Fruit fly (Drosophila melanogaster) whole organism, wandering third instar larva: Measurements from ENCODE around the gene CG3842.
A peak's percentile ranks its signal among the peaks of the same experiment; 100 is the strongest.

Source experiments
- Abd-B ChIP-seq: fragments of >200 bp; optimal IDR thresholded peaks from 2 replicates; lab custom pipeline; 2017; ENCODE audit warnings: missing biosample characterization, missing genetic modification characterization
- CG32264 ChIP-seq: fragments of 200-800 bp; sonication (Bioruptor generic); optimal IDR thresholded peaks from 2 replicates; lab custom pipeline; 2016; ENCODE audit warnings: missing biosample characterization, missing genetic modification characterization
- CG9705 ChIP-seq: fragments of 200-800 bp; sonication (Bioruptor generic); optimal IDR thresholded peaks from 2 replicates; lab custom pipeline; 2018; ENCODE audit warnings: missing biosample characterization, mild to moderate bottlenecking, missing genetic modification characterization
- CrebA ChIP-seq: fragments of 200-800 bp; sonication (Bioruptor generic); optimal IDR thresholded peaks from 2 replicates; lab custom pipeline; 2016; ENCODE audit warnings: missing biosample characterization, mild to moderate bottlenecking, missing genetic modification characterization, borderline replicate concordance
- Dfd ChIP-seq: fragments of >200 bp; optimal IDR thresholded peaks from 2 replicates; lab custom pipeline; 2017; ENCODE audit warnings: missing biosample characterization, missing genetic modification characterization
- Dif ChIP-seq: fragments of 200-275, 200-300 bp; sonication (Bioruptor generic); optimal IDR thresholded peaks from 2 replicates; lab custom pipeline; 2018; ENCODE audit warnings: missing biosample characterization, missing genetic modification characterization; ENCODE audit not compliant: partially characterized antibody
- GATAd ChIP-seq: sonication (Bioruptor generic); optimal IDR thresholded peaks from 2 replicates; lab custom pipeline; 2016; ENCODE audit warnings: missing biosample characterization, missing genetic modification characterization
- HLH106 ChIP-seq: fragments of 200-800 bp; optimal IDR thresholded peaks from 3 replicates; lab custom pipeline; 2019; ENCODE audit warnings: missing biosample characterization, mild to moderate bottlenecking, missing genetic modification characterization, moderate library complexity
- Hnf4 ChIP-seq: fragments of 200-800 bp; sonication (Bioruptor generic); optimal IDR thresholded peaks from 2 replicates; lab custom pipeline; 2016; ENCODE audit warnings: missing biosample characterization, mild to moderate bottlenecking, missing genetic modification characterization
- Hr78 ChIP-seq: fragments of >200 bp; optimal IDR thresholded peaks from 2 replicates; lab custom pipeline; 2017; ENCODE audit warnings: missing biosample characterization, missing genetic modification characterization
- Hr83 ChIP-seq: fragments of 200-300 bp; sonication (Bioruptor generic); optimal IDR thresholded peaks from 2 replicates; lab custom pipeline; 2016; ENCODE audit warnings: missing biosample characterization, mild to moderate bottlenecking, missing genetic modification characterization, moderate library complexity; ENCODE audit not compliant: poor library complexity, severe bottlenecking
- Jra ChIP-seq: sonication (Bioruptor generic); optimal IDR thresholded peaks from 2 replicates; lab custom pipeline; 2016; ENCODE audit warnings: missing biosample characterization, missing genetic modification characterization
- Mio ChIP-seq: sonication (Bioruptor generic); optimal IDR thresholded peaks from 2 replicates; lab custom pipeline; 2016; ENCODE audit warnings: missing biosample characterization, missing genetic modification characterization
- Myc ChIP-seq: fragments of >200 bp; optimal IDR thresholded peaks from 2 replicates; lab custom pipeline; 2017
- N ChIP-seq: fragments of >200 bp; optimal IDR thresholded peaks from 2 replicates; lab custom pipeline; 2018; ENCODE audit warnings: missing biosample characterization, missing external identifiers, missing genetic modification characterization
- OdsH ChIP-seq: fragments of 200-800 bp; sonication (Bioruptor generic); optimal IDR thresholded peaks from 2 replicates; lab custom pipeline; 2016; ENCODE audit warnings: missing biosample characterization, mild to moderate bottlenecking, missing genetic modification characterization
- Rel ChIP-seq, 2 experiments: fragments of 200-800 bp; sonication (Bioruptor generic) in 1 of 2; optimal IDR thresholded peaks; 2 replicates in 1 of 2; 3 replicates in 1 of 2; lab custom pipeline; 2016 to 2019; ENCODE audit warnings: mild to moderate bottlenecking in 2 of 2, missing biosample characterization in 2 of 2, missing genetic modification characterization in 2 of 2, moderate library complexity in 1 of 2
- Sp1 ChIP-seq: fragments of 200-800 bp; sonication (Bioruptor generic); optimal IDR thresholded peaks from 3 replicates; lab custom pipeline; 2019; ENCODE audit warnings: missing biosample characterization, mild to moderate bottlenecking, missing genetic modification characterization, moderate library complexity
- Vsx2 ChIP-seq: fragments of 200-300, 225-300 bp; sonication (Bioruptor generic); optimal IDR thresholded peaks from 2 replicates; lab custom pipeline; 2018; ENCODE audit warnings: missing biosample characterization, missing genetic modification characterization; ENCODE audit not compliant: partially characterized antibody
- br ChIP-seq: fragments of 200-800 bp; sonication (Bioruptor generic); optimal IDR thresholded peaks from 2 replicates; lab custom pipeline; 2016; ENCODE audit warnings: missing biosample characterization, missing genetic modification characterization
- brk ChIP-seq: fragments of 200-800 bp; sonication (Bioruptor generic); optimal IDR thresholded peaks from 2 replicates; lab custom pipeline; 2016; ENCODE audit warnings: missing biosample characterization, mild to moderate bottlenecking, missing genetic modification characterization
- dmrt93B ChIP-seq: fragments of 200-800 bp; sonication (Bioruptor generic); optimal IDR thresholded peaks from 2 replicates; lab custom pipeline; 2018; ENCODE audit warnings: missing biosample characterization, mild to moderate bottlenecking, missing genetic modification characterization
- dsf ChIP-seq: sonication (Bioruptor generic); optimal IDR thresholded peaks from 2 replicates; lab custom pipeline; 2016; ENCODE audit warnings: missing biosample characterization, missing genetic modification characterization, borderline replicate concordance
- ey ChIP-seq: fragments of 200-800 bp; sonication (Bioruptor generic); optimal IDR thresholded peaks from 2 replicates; lab custom pipeline; 2016; ENCODE audit warnings: missing biosample characterization, missing genetic modification characterization
- fru ChIP-seq: fragments of 200-800 bp; sonication (Bioruptor generic); optimal IDR thresholded peaks from 3 replicates; lab custom pipeline; 2016; ENCODE audit warnings: missing biosample characterization, mild to moderate bottlenecking, missing genetic modification characterization
- h ChIP-seq: fragments of 200-800 bp; sonication (Bioruptor generic); optimal IDR thresholded peaks from 3 replicates; lab custom pipeline; 2016; ENCODE audit warnings: missing biosample characterization, mild to moderate bottlenecking, missing genetic modification characterization
- lola ChIP-seq: fragments of >200 bp; optimal IDR thresholded peaks from 2 replicates; lab custom pipeline; 2017; ENCODE audit warnings: missing biosample characterization, missing genetic modification characterization
- pan ChIP-seq: fragments of >200 bp; optimal IDR thresholded peaks from 2 replicates; lab custom pipeline; 2017
- psq ChIP-seq: fragments of 200-800 bp; sonication (Bioruptor generic); optimal IDR thresholded peaks from 3 replicates; lab custom pipeline; 2017; ENCODE audit warnings: missing biosample characterization, mild to moderate bottlenecking, missing genetic modification characterization, moderate library complexity
- rgr ChIP-seq: fragments of 200-800 bp; sonication (Bioruptor generic); optimal IDR thresholded peaks from 3 replicates; lab custom pipeline; 2016; ENCODE audit warnings: missing biosample characterization, mild to moderate bottlenecking, missing genetic modification characterization
- sv ChIP-seq: fragments of 200-800 bp; sonication (Bioruptor generic); optimal IDR thresholded peaks from 3 replicates; lab custom pipeline; 2016; ENCODE audit warnings: missing biosample characterization, missing genetic modification characterization
- tai ChIP-seq: sonication (Bioruptor generic); optimal IDR thresholded peaks from 2 replicates; lab custom pipeline; 2016; ENCODE audit warnings: missing biosample characterization, missing genetic modification characterization
- usp ChIP-seq: fragments of >200 bp; optimal IDR thresholded peaks from 2 replicates; lab custom pipeline; 2017; ENCODE audit warnings: missing biosample characterization, missing genetic modification characterization
- woc ChIP-seq: sonication (Bioruptor generic); optimal IDR thresholded peaks from 2 replicates; lab custom pipeline; 2016; ENCODE audit warnings: missing biosample characterization, mild to moderate bottlenecking, missing genetic modification characterization

Gene CG3842

DNA sequence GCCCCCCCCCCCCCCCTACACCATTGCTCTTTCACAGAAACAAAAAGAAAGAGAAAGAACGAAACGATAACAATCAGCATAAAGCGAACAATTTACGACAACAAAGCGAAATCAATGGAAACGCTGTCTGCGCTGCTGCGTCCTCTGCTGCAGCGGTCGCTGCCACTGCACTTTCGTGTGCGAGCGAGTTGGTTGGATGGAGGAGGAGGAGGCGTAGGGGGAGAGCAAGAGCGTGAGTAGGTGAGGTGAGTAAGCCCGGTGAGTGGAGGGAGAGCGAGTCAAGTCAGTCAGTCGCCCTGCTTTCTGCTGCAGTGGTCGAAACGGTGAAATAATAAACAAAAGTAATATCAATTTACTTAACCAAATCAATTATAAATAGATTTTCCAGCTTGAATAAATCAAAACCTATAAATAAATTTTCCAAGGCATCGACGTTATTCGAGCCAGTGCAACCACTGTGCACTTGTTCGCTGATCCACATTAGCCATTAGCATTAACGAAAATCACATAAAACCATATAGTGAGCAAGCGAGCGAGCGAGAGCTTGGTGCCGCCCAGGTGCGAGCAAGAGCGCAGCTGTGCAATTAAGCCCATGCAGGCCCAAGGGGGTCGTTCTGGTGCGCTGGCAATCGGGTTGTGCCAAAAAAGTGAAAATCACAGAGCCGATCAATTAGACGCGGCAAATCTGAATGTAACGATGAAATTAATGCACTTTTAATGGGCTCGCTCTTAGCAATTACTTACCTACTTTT lies 6.4 kb downstream of the CG3842 start (continued):
- no peak for TF ChIP-seq sv (GFP tag; lab: Kevin White, UChicago)
- TF ChIP-seq OdsH (GFP tag; lab: Kevin White, UChicago) = peak; percentile 91
- TF ChIP-seq Abd-B = no peak
- TF ChIP-seq Myc (lab: Kevin White, UChicago) = no peak
- peak; percentile 90 for TF ChIP-seq Jra (GFP tag; lab: Kevin White, UChicago)
- no peak for TF ChIP-seq usp (GFP tag; lab: Kevin White, UChicago)
- no peak for TF ChIP-seq Hr78 (GFP tag; lab: Kevin White, UChicago)
- no peak for TF ChIP-seq Dfd (GFP tag; lab: Kevin White, UChicago)
- TF ChIP-seq Hr83 (GFP tag; lab: Kevin White, UChicago) = peak; percentile 19
- peak; percentile 84 for TF ChIP-seq Sp1 (GFP tag; lab: Kevin White, UChicago)
- TF ChIP-seq psq (GFP tag; lab: Kevin White, UChicago) = peak; percentile 95
- no peak for TF ChIP-seq pan (lab: Kevin White, UChicago)
- no peak for TF ChIP-seq N
- peak; percentile 94 for TF ChIP-seq rgr (GFP tag; lab: Kevin White, UChicago)

DNA sequence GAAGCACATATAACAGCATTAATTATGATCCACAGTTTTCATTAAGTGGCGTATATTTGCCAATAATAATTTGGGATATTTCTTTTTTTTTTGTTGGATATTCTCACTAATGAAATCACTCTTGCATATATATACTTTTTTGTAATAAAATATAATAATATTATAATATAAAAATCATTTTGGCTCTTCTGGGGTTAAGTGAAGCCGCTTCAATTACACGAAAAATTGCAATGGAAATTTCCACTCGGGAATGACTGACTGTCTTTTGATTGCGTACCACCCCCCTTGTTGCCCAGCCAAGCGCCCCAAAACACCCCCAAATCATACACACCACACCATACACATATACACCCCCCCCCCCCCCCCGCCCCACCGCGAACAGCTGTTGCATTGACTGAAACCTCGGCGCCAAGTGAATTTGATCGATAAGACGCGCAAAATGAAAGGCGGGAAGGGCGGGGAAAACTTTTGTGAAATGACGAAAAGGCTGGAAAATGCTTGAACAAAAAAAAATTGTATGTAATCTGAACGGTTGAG lies 7.0 kb downstream of the CG3842 start:
- TF ChIP-seq woc (no peak), Sp1 (GFP tag; lab: Kevin White, UChicago) (peak; percentile 2), tai (GFP tag; lab: Kevin White, UChicago) (no peak), brk (no peak), OdsH (GFP tag; lab: Kevin White, UChicago) (no peak), Dif (GFP tag; lab: Kevin White, UChicago) (no peak), GATAd (GFP tag; lab: Kevin White, UChicago) (no peak), lola (GFP tag; lab: Kevin White, UChicago) (no peak), dmrt93B (GFP tag; lab: Kevin White, UChicago) (no peak), usp (GFP tag; lab: Kevin White, UChicago) (no peak), br (GFP tag; lab: Kevin White, UChicago) (no peak), CG9705 (GFP tag; lab: Kevin White, UChicago) (no peak), h (GFP tag; lab: Kevin White, UChicago) (no peak), Rel (GFP tag; optimal IDR thresholded peaks at IDR 0.05; lab: Kevin White, UChicago) (no peak), Rel (tag; optimal IDR thresholded peaks at IDR 0.05; lab: Kevin White, UChicago) (peak; percentile 68), Dfd (GFP tag; lab: Kevin White, UChicago) (no peak), CG32264 (no peak), pan (lab: Kevin White, UChicago) (peak; percentile 47)

DNA sequence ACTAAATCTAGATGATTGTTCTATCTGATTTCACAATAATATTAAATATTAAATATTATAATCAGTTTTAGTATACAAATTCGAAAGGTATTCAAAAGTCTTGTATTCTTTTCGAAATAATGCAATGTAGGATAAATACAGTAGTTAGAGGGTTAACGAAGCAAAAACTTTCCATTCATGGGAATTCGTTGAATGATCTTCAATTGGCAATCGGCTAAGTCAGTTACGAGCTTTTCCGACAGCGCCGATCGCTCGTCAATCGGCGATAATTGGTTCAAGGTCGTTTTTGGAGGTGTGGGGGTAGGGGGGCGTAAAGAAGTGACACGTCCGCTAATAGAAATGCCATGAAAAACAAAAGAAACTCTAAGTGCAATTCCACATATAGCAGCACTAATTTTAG lies 8.6 kb downstream of the CG3842 start:
- no peak for TF ChIP-seq Dfd (GFP tag; lab: Kevin White, UChicago)
- TF ChIP-seq woc = no peak
- no peak for TF ChIP-seq usp (GFP tag; lab: Kevin White, UChicago)
- no peak for TF ChIP-seq fru (GFP tag; lab: Kevin White, UChicago)
- TF ChIP-seq Sp1 (GFP tag; lab: Kevin White, UChicago) = no peak
- no peak for TF ChIP-seq psq (GFP tag; lab: Kevin White, UChicago)
- no peak for TF ChIP-seq lola (GFP tag; lab: Kevin White, UChicago)
- no peak for TF ChIP-seq ey (GFP tag; lab: Kevin White, UChicago)
- no peak for TF ChIP-seq Hnf4 (GFP tag; lab: Kevin White, UChicago)
- TF ChIP-seq Vsx2 (GFP tag; lab: Kevin White, UChicago) = no peak
- TF ChIP-seq OdsH (GFP tag; lab: Kevin White, UChicago) = no peak
- TF ChIP-seq GATAd (GFP tag; lab: Kevin White, UChicago) = no peak
- TF ChIP-seq br (GFP tag; lab: Kevin White, UChicago) = no peak
- no peak for TF ChIP-seq Dif (GFP tag; lab: Kevin White, UChicago)
- no peak for TF ChIP-seq CrebA (GFP tag; lab: Kevin White, UChicago)
- no peak for TF ChIP-seq Abd-B
- TF ChIP-seq Rel (GFP tag; optimal IDR thresholded peaks at IDR 0.05; lab: Kevin White, UChicago) = no peak
- TF ChIP-seq Rel (tag; optimal IDR thresholded peaks at IDR 0.05; lab: Kevin White, UChicago) = no peak
- TF ChIP-seq brk = no peak

DNA sequence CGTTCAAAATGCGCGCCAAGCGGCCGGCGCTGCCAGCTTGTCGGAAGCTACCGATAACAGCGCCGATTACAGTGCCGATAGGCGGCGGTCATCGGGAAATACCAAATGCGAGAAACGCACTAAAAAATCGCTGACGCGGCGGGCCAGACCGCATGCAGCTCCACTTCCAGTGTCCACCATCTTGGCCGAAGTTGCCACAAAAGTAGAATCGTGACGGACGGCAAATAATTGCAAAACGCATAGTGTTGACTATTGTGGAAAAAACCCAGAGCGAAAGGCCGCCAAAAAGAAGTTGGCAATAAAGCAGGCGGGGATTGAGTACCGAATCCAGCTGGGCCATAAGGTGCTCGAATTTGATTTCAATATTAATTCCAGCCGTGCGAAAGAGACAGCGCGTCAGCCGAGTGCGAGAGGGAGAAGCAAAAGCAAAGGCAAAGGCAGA lies 9.4 kb downstream of the CG3842 start, which contains the start of gene CG3847:
Gene CG3847 (plus strand): TSS at position 178 of the 442 bp plus-strand sequence.
- TF ChIP-seq fru (GFP tag; lab: Kevin White, UChicago) = peak; percentile 9
- TF ChIP-seq psq (GFP tag; lab: Kevin White, UChicago) = peak; percentile 68
- no peak for TF ChIP-seq usp (GFP tag; lab: Kevin White, UChicago)
- TF ChIP-seq Myc (lab: Kevin White, UChicago) = no peak
- TF ChIP-seq N = no peak
- peak; percentile 22 for TF ChIP-seq CG9705 (GFP tag; lab: Kevin White, UChicago)
- TF ChIP-seq brk = no peak
- TF ChIP-seq Mio (GFP tag; lab: Kevin White, UChicago) = no peak
- TF ChIP-seq sv (GFP tag; lab: Kevin White, UChicago) = no peak
- peak; percentile 39 for TF ChIP-seq h (GFP tag; lab: Kevin White, UChicago)
- peak; percentile 56 for TF ChIP-seq br (GFP tag; lab: Kevin White, UChicago)
- TF ChIP-seq OdsH (GFP tag; lab: Kevin White, UChicago) = peak; percentile 39
- TF ChIP-seq Hr78 (GFP tag; lab: Kevin White, UChicago) = no peak
- TF ChIP-seq Rel (GFP tag; optimal IDR thresholded peaks at IDR 0.05; lab: Kevin White, UChicago) = no peak
- TF ChIP-seq Rel (tag; optimal IDR thresholded peaks at IDR 0.05; lab: Kevin White, UChicago) = peak; percentile 72
- no peak for TF ChIP-seq Vsx2 (GFP tag; lab: Kevin White, UChicago)
- no peak for TF ChIP-seq lola (GFP tag; lab: Kevin White, UChicago)
- TF ChIP-seq ey (GFP tag; lab: Kevin White, UChicago) = peak; percentile 20
- TF ChIP-seq Dfd (GFP tag; lab: Kevin White, UChicago) = no peak
- no peak for TF ChIP-seq tai (GFP tag; lab: Kevin White, UChicago)
- TF ChIP-seq woc = no peak
- no peak for TF ChIP-seq Jra (GFP tag; lab: Kevin White, UChicago)
- peak; percentile 20 for TF ChIP-seq HLH106 (tag; lab: Kevin White, UChicago)
- peak; percentile 55 for TF ChIP-seq Hnf4 (GFP tag; lab: Kevin White, UChicago)
- TF ChIP-seq dmrt93B (GFP tag; lab: Kevin White, UChicago) = no peak
- no peak for TF ChIP-seq GATAd (GFP tag; lab: Kevin White, UChicago)
- TF ChIP-seq Hr83 (GFP tag; lab: Kevin White, UChicago) = no peak
- TF ChIP-seq dsf (GFP tag; lab: Kevin White, UChicago) = peak; percentile 12
- peak; percentile 55 for TF ChIP-seq Sp1 (GFP tag; lab: Kevin White, UChicago)
